Fruit fly (Drosophila melanogaster) whole organism, embryonic: ENCODE data around the gene tst.
A peak's percentile ranks its signal among the peaks of the same experiment; 100 is the strongest.

Experiments
- CG10147 ChIP-seq: fragments of 200-800 bp; sonication (Bioruptor generic); optimal IDR thresholded peaks from 2 replicates; lab custom pipeline; 2019; ENCODE audit warnings: missing biosample characterization, mild to moderate bottlenecking, missing genetic modification characterization, moderate library complexity
- CG10267 ChIP-seq: fragments of 200-800 bp; sonication (Bioruptor generic); optimal IDR thresholded peaks from 2 replicates; lab custom pipeline; 2018; ENCODE audit warnings: missing biosample characterization, mild to moderate bottlenecking, missing genetic modification characterization, moderate library complexity
- CG12391 ChIP-seq: fragments of 200-800 bp; sonication (Bioruptor generic); optimal IDR thresholded peaks from 3 replicates; lab custom pipeline; 2018; ENCODE audit warnings: missing biosample characterization, mild to moderate bottlenecking, missing genetic modification characterization, moderate library complexity
- CG13287 ChIP-seq: fragments of 200-800 bp; sonication (Bioruptor generic); IDR thresholded peaks from 2 replicates; pipeline ENCODE4 v1.3.6; 2022; ENCODE audit warnings: missing biosample characterization, missing genetic modification characterization; ENCODE audit not compliant: partially characterized antibody
- CG14710 ChIP-seq: fragments of 200-800 bp; sonication (Bioruptor generic); optimal IDR thresholded peaks from 3 replicates; lab custom pipeline; 2019; ENCODE audit warnings: missing biosample characterization, mild to moderate bottlenecking, missing genetic modification characterization, moderate library complexity
- CG15479 ChIP-seq: fragments of 200-800 bp; sonication (Bioruptor generic); optimal IDR thresholded peaks from 3 replicates; lab custom pipeline; 2019; ENCODE audit warnings: missing biosample characterization, mild to moderate bottlenecking, missing genetic modification characterization, moderate library complexity
- CG16815 ChIP-seq: fragments of 200-800 bp; sonication (Bioruptor generic); optimal IDR thresholded peaks from 3 replicates; lab custom pipeline; 2017; ENCODE audit warnings: missing biosample characterization, mild to moderate bottlenecking, missing genetic modification characterization
- CG1792 ChIP-seq: fragments of 200-800 bp; sonication (Bioruptor generic); optimal IDR thresholded peaks from 2 replicates; lab custom pipeline; 2016; ENCODE audit warnings: missing biosample characterization, missing genetic modification characterization
- CG3065 ChIP-seq: fragments of 200-800 bp; sonication (Bioruptor generic); optimal IDR thresholded peaks from 2 replicates; lab custom pipeline; 2016; ENCODE audit warnings: missing biosample characterization, missing genetic modification characterization
- CG31365 ChIP-seq: fragments of 200-800 bp; sonication (Bioruptor generic); optimal IDR thresholded peaks from 2 replicates; lab custom pipeline; 2018; ENCODE audit warnings: missing biosample characterization, mild to moderate bottlenecking, missing genetic modification characterization
- CG31441 ChIP-seq: fragments of 200-800 bp; sonication (Bioruptor generic); IDR thresholded peaks from 2 replicates; pipeline ENCODE4 v1.3.6; 2022; ENCODE audit warnings: missing biosample characterization, missing genetic modification characterization
- CG3995 ChIP-seq: fragments of 200-800 bp; sonication (Bioruptor generic); optimal IDR thresholded peaks from 3 replicates; lab custom pipeline; 2016; ENCODE audit warnings: missing biosample characterization, missing genetic modification characterization
- CG4820 ChIP-seq: fragments of 200-800 bp; sonication (Bioruptor generic); optimal IDR thresholded peaks from 3 replicates; lab custom pipeline; 2016; ENCODE audit warnings: missing biosample characterization, missing genetic modification characterization
- CG7357 ChIP-seq: fragments of 200-800 bp; sonication (Bioruptor generic); IDR thresholded peaks from 3 replicates; pipeline ENCODE4 v1.3.6; 2022; ENCODE audit warnings: missing biosample characterization, missing genetic modification characterization
- CG7987 ChIP-seq: fragments of 200-800 bp; sonication (Bioruptor generic); optimal IDR thresholded peaks from 2 replicates; lab custom pipeline; 2018; ENCODE audit warnings: missing biosample characterization, mild to moderate bottlenecking, missing genetic modification characterization, moderate library complexity
- CG8765 ChIP-seq: fragments of 200-800 bp; sonication (Bioruptor generic); IDR thresholded peaks from 2 replicates; pipeline ENCODE4 v1.3.6; 2022; ENCODE audit warnings: missing biosample characterization, missing genetic modification characterization
- CG9215 ChIP-seq: fragments of 200-800 bp; sonication (Bioruptor generic); IDR thresholded peaks from 2 replicates; pipeline ENCODE4 v1.3.6; 2022; ENCODE audit warnings: missing biosample characterization, missing genetic modification characterization
- GATAe ChIP-seq: fragments of 200-800 bp; sonication (Bioruptor generic); conservative IDR thresholded peaks from 2 replicates; pipeline ENCODE4 v1.3.6; 2022; ENCODE audit warnings: missing biosample characterization, missing genetic modification characterization
- Gug ChIP-seq: fragments of 200-800 bp; sonication (Bioruptor generic); IDR thresholded peaks from 4 replicates; pipeline ENCODE4 v1.3.6; 2022; ENCODE audit warnings: missing biosample characterization, missing genetic modification characterization
- Hey ChIP-seq: fragments of 200-800 bp; sonication (Bioruptor generic); optimal IDR thresholded peaks from 3 replicates; lab custom pipeline; 2018; ENCODE audit warnings: missing biosample characterization, mild to moderate bottlenecking, missing genetic modification characterization
- Kr ChIP-seq: fragments of 200-800 bp; sonication (Bioruptor generic); optimal IDR thresholded peaks from 2 replicates; lab custom pipeline; 2017; ENCODE audit warnings: missing biosample characterization, mild to moderate bottlenecking, missing genetic modification characterization
- Max ChIP-seq: fragments of 200-800 bp; sonication (Bioruptor generic); optimal IDR thresholded peaks from 2 replicates; lab custom pipeline; 2016; ENCODE audit warnings: missing biosample characterization, mild to moderate bottlenecking, missing genetic modification characterization
- Mes4 ChIP-seq: fragments of 200-800 bp; sonication (Bioruptor generic); optimal IDR thresholded peaks from 2 replicates; lab custom pipeline; 2016; ENCODE audit warnings: missing biosample characterization, missing genetic modification characterization
- NK7.1 ChIP-seq: fragments of 200-800 bp; sonication (Bioruptor generic); optimal IDR thresholded peaks from 3 replicates; lab custom pipeline; 2016; ENCODE audit warnings: missing biosample characterization, missing genetic modification characterization
- Optix ChIP-seq: fragments of 200-800 bp; sonication (Bioruptor generic); IDR thresholded peaks from 3 replicates; pipeline ENCODE4 v1.3.6; 2022; ENCODE audit warnings: missing biosample characterization, missing genetic modification characterization
- Poxn ChIP-seq: fragments of 200-800 bp; sonication (Bioruptor generic); IDR thresholded peaks from 2 replicates; pipeline ENCODE4 v1.3.6; 2022; ENCODE audit warnings: missing biosample characterization, missing genetic modification characterization
- Rx ChIP-seq: fragments of 200-800 bp; sonication (Bioruptor generic); IDR thresholded peaks from 2 replicates; pipeline ENCODE4 v1.3.6; 2022; ENCODE audit warnings: missing biosample characterization, missing genetic modification characterization
- Sox102F ChIP-seq: fragments of 200-800 bp; sonication (Bioruptor generic); optimal IDR thresholded peaks from 2 replicates; lab custom pipeline; 2018; ENCODE audit warnings: missing biosample characterization, mild to moderate bottlenecking, missing genetic modification characterization, moderate library complexity
- Ssrp ChIP-seq: fragments of 200-800 bp; sonication (Bioruptor generic); optimal IDR thresholded peaks from 2 replicates; lab custom pipeline; 2018; ENCODE audit warnings: missing biosample characterization, mild to moderate bottlenecking, missing genetic modification characterization, moderate library complexity
- Xbp1 ChIP-seq: fragments of 200-800 bp; sonication (Bioruptor generic); optimal IDR thresholded peaks from 3 replicates; lab custom pipeline; 2016; ENCODE audit warnings: missing biosample characterization, mild to moderate bottlenecking, missing genetic modification characterization
- abd-A ChIP-seq: fragments of 200-800 bp; sonication (Bioruptor generic); optimal IDR thresholded peaks from 3 replicates; lab custom pipeline; 2019; ENCODE audit warnings: missing biosample characterization, mild to moderate bottlenecking, missing genetic modification characterization, moderate library complexity
- ase ChIP-seq: fragments of 200-800 bp; sonication (Bioruptor generic); IDR thresholded peaks from 3 replicates; pipeline ENCODE4 v1.3.6; 2022; ENCODE audit warnings: missing biosample characterization, missing genetic modification characterization
- bowl ChIP-seq: fragments of 200-800 bp; sonication (Bioruptor generic); IDR thresholded peaks from 2 replicates; pipeline ENCODE4 v1.3.6; 2022; ENCODE audit warnings: missing biosample characterization, missing genetic modification characterization
- cad ChIP-seq: fragments of >200 bp; optimal IDR thresholded peaks from 2 replicates; lab custom pipeline; 2017; ENCODE audit warnings: missing biosample characterization, missing genetic modification characterization
- cato ChIP-seq: fragments of 200-800 bp; sonication (Bioruptor generic); optimal IDR thresholded peaks from 2 replicates; lab custom pipeline; 2016; ENCODE audit warnings: missing biosample characterization, missing genetic modification characterization, borderline replicate concordance
- ci ChIP-seq: fragments of 200-800 bp; sonication (Bioruptor generic); IDR thresholded peaks from 3 replicates; pipeline ENCODE4 v1.3.6; 2022; ENCODE audit warnings: missing biosample characterization, missing genetic modification characterization
- crol ChIP-seq: fragments of 200-800 bp; sonication (Bioruptor generic); IDR thresholded peaks from 2 replicates; pipeline ENCODE4 v1.3.6; 2022; ENCODE audit warnings: missing biosample characterization, missing genetic modification characterization
- da ChIP-seq: fragments of 200-800 bp; sonication (Bioruptor generic); optimal IDR thresholded peaks from 2 replicates; lab custom pipeline; 2016; ENCODE audit warnings: missing biosample characterization, missing genetic modification characterization
- ems ChIP-seq: fragments of 200-800 bp; sonication (Bioruptor generic); optimal IDR thresholded peaks from 3 replicates; lab custom pipeline; 2016; ENCODE audit warnings: missing biosample characterization, missing genetic modification characterization
- fu2 ChIP-seq: fragments of 200-800 bp; sonication (Bioruptor generic); optimal IDR thresholded peaks from 2 replicates; lab custom pipeline; 2016; ENCODE audit warnings: missing biosample characterization, missing genetic modification characterization
- gcm ChIP-seq: fragments of 200-800 bp; sonication (Bioruptor generic); optimal IDR thresholded peaks from 2 replicates; lab custom pipeline; 2019; ENCODE audit warnings: missing biosample characterization, mild to moderate bottlenecking, missing genetic modification characterization, moderate library complexity
- org-1 ChIP-seq: fragments of 200-800 bp; sonication (Bioruptor generic); optimal IDR thresholded peaks from 2 replicates; lab custom pipeline; 2017; ENCODE audit warnings: missing biosample characterization, missing genetic modification characterization
- ro ChIP-seq: fragments of 200-800 bp; sonication (Bioruptor generic); IDR thresholded peaks from 2 replicates; pipeline ENCODE4 v1.3.6; 2022; ENCODE audit warnings: missing biosample characterization, missing genetic modification characterization
- schlank ChIP-seq: fragments of 200-800 bp; sonication (Bioruptor generic); optimal IDR thresholded peaks from 2 replicates; lab custom pipeline; 2018; ENCODE audit warnings: missing biosample characterization, mild to moderate bottlenecking, missing genetic modification characterization
- sens-2 ChIP-seq: fragments of 200-800 bp; sonication (Bioruptor generic); IDR thresholded peaks from 2 replicates; pipeline ENCODE4 v1.3.6; 2022; ENCODE audit warnings: missing biosample characterization, missing genetic modification characterization
- stwl ChIP-seq: fragments of 200-800 bp; sonication (Bioruptor generic); optimal IDR thresholded peaks from 3 replicates; lab custom pipeline; 2018; ENCODE audit warnings: missing biosample characterization, mild to moderate bottlenecking, missing genetic modification characterization, moderate library complexity
- tup ChIP-seq: fragments of 200-800 bp; sonication (Bioruptor generic); optimal IDR thresholded peaks from 2 replicates; lab custom pipeline; 2016; ENCODE audit warnings: missing biosample characterization, mild to moderate bottlenecking, missing genetic modification characterization, moderate library complexity
- unc-4 ChIP-seq: fragments of 200-800 bp; sonication (Bioruptor generic); IDR thresholded peaks from 2 replicates; pipeline ENCODE4 v1.3.6; 2022; ENCODE audit warnings: missing biosample characterization, missing genetic modification characterization; ENCODE audit not compliant: partially characterized antibody
- vvl ChIP-seq: fragments of 200-800 bp; sonication (Bioruptor generic); IDR thresholded peaks from 2 replicates; pipeline ENCODE4 v1.3.6; 2022; ENCODE audit warnings: missing biosample characterization, missing genetic modification characterization

The tst gene

DNA sequence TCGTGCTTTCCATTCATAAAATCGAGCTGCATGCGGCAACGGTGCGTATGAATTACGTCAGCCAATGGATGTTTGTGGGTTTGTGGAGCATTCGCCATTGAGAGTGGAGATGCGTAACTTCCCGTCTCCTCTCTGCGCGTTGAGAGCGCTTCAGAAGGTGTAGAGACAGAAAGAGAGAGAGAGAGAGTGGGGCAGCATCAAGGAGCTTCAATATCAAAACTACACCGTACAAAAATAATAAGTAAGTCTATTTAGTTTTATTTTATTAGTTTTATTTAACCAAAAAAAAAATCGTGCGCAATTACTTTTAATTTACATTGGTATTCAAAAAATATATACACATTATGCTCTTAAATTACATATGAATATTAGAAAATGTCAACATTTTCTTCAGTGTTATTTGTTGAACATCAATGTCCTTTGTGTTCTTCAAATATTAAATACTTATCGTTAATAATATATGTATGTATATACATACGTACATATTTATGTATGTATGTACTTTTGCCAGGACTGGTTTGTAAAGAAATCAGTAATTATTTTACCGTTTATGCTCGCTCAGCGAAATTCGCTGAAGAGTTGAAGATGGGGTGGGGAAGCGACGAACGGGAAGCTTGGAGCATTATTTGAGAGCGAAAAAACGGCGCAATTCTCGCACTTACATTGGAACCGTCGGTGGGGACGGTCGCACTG, 49.8 kb downstream of the tst start, which contains the start of gene CG10365:
CG10365 (plus strand) TSS at position 652 of the 693 bp plus-strand sequence.
- TF ChIP-seq ro (GFP tag; lab: Robert Waterston, UW) (no peak), vvl (GFP tag; lab: Robert Waterston, UW) (peak; percentile 93), GATAe (GFP tag; lab: Robert Waterston, UW) (peak; percentile 30; the same call in 1 of the 2 replicates), tup (GFP tag; lab: Kevin White, UChicago) (no peak), CG12391 (tag; lab: Kevin White, UChicago) (peak; percentile 94), CG10147 (peak; percentile 94), CG14710 (peak; percentile 67), sens-2 (GFP tag; lab: Robert Waterston, UW) (no peak), CG4820 (peak; percentile 49), ems (no peak), NK7.1 (GFP tag; lab: Kevin White, UChicago) (no peak), CG9215 (GFP tag; lab: Robert Waterston, UW) (peak; percentile 81), fu2 (GFP tag; lab: Kevin White, UChicago) (no peak), CG16815 (GFP tag; lab: Kevin White, UChicago) (peak; percentile 45), CG31441 (GFP tag; lab: Robert Waterston, UW) (peak; percentile 93), schlank (tag; lab: Kevin White, UChicago) (no peak), CG7357 (GFP tag; lab: Robert Waterston, UW) (peak; percentile 76), unc-4 (GFP tag; lab: Robert Waterston, UW) (0 out of 2 replicates have a peak, but pooled peaks have one; percentile 12), da (GFP tag; lab: Kevin White, UChicago) (no peak), Max (no peak), ase (GFP tag; lab: Robert Waterston, UW) (peak; percentile 58; the same call in 1 of the 3 replicates), gcm (GFP tag; lab: Kevin White, UChicago) (peak; percentile 91), Xbp1 (GFP tag; lab: Kevin White, UChicago) (peak; percentile 77), Kr (GFP tag; lab: Kevin White, UChicago) (no peak), CG10267 (peak; percentile 84), CG1792 (GFP tag; lab: Kevin White, UChicago) (no peak), Poxn (GFP tag; lab: Robert Waterston, UW) (peak; percentile 54; the same call in 1 of the 2 replicates), org-1 (peak; percentile 72), ci (GFP tag; lab: Robert Waterston, UW) (peak; percentile 61; the same call in 1 of the 3 replicates), CG31365 (tag; lab: Kevin White, UChicago) (no peak), CG3995 (GFP tag; lab: Kevin White, UChicago) (no peak), crol (GFP tag; lab: Robert Waterston, UW) (peak; percentile 77), Optix (GFP tag; lab: Robert Waterston, UW) (no peak), Gug (GFP tag; lab: Robert Waterston, UW) (no peak), CG7987 (GFP tag; lab: Kevin White, UChicago) (no peak), Rx (GFP tag; lab: Robert Waterston, UW) (no peak), Hey (tag; lab: Kevin White, UChicago) (no peak), CG8765 (GFP tag; lab: Robert Waterston, UW) (no peak), abd-A (tag; lab: Kevin White, UChicago) (peak; percentile 68), Sox102F (peak; percentile 93), bowl (GFP tag; lab: Robert Waterston, UW) (peak; percentile 67; the same call in 1 of the 2 replicates), stwl (tag; lab: Kevin White, UChicago) (no peak), cad (no peak), cato (peak; percentile 23), Mes4 (no peak), Ssrp (tag; lab: Kevin White, UChicago) (peak; percentile 81), CG3065 (GFP tag; lab: Kevin White, UChicago) (peak; percentile 3), CG13287 (GFP tag; lab: Robert Waterston, UW) (no peak), CG15479 (GFP tag; lab: Kevin White, UChicago) (no peak)
